Worm (Caenorhabditis elegans) whole organism, midembryonic: ENCODE measurements around the gene C35D6.4.

Experiments used
- cog-1 ChIP-seq: sonication (generic microtip); optimal IDR thresholded peaks from 2 replicates; lab custom pipeline; 2016; ENCODE audit warnings: missing genetic modification characterization, missing compliant biosample characterization
- flt-1 ChIP-seq: fragments of 200-800 bp; sonication (Bioruptor generic); IDR thresholded peaks from 2 replicates; pipeline ENCODE4 v1.3.6; 2022; ENCODE audit warnings: missing genetic modification characterization, missing compliant biosample characterization
- klf-2 ChIP-seq: fragments of 200-800 bp; sonication (Bioruptor generic); conservative IDR thresholded peaks from 2 replicates; pipeline ENCODE4 v1.3.6; 2022; ENCODE audit warnings: missing genetic modification reagents, missing genetic modification characterization, missing compliant biosample characterization
- med-1 ChIP-seq: sonication (generic microtip); optimal IDR thresholded peaks from 2 replicates; lab custom pipeline; 2017; ENCODE audit warnings: missing genetic modification characterization, mild to moderate bottlenecking, missing compliant biosample characterization, antibody characterized with exemption, missing genetic modification reagents; ENCODE audit not compliant: insufficient read depth
- ref-1 ChIP-seq: fragments of 200-800 bp; sonication (Bioruptor generic); conservative IDR thresholded peaks from 2 replicates; pipeline ENCODE4 v1.3.6; 2022; ENCODE audit warnings: missing genetic modification reagents, missing genetic modification characterization, missing compliant biosample characterization
- tab-1 ChIP-seq: fragments of 200-800 bp; sonication (Bioruptor generic); IDR thresholded peaks from 2 replicates; pipeline ENCODE4 v1.3.6; 2022; ENCODE audit warnings: missing genetic modification characterization, missing compliant biosample characterization
- ztf-23 ChIP-seq: fragments of 200-800 bp; sonication (Bioruptor generic); IDR thresholded peaks from 2 replicates; pipeline ENCODE4 v1.3.6; 2022; ENCODE audit warnings: missing genetic modification reagents, missing genetic modification characterization, missing compliant biosample characterization

- no peak for TF ChIP-seq flt-1 (GFP tag; lab: Robert Waterston, UW)
- no peak for TF ChIP-seq ztf-23 (GFP tag; lab: Robert Waterston, UW)
- no peak for TF ChIP-seq tab-1
- TF ChIP-seq med-1 (GFP tag; lab: Kevin White, UChicago): no peak
- TF ChIP-seq ref-1: no peak
- TF ChIP-seq klf-2: no peak
- no peak for TF ChIP-seq cog-1
Measured at ce11 chrIV:16323373-16323772, 27.4 kb upstream of the C35D6.4 start, which contains the start of gene srz-104.
